Worm (Caenorhabditis elegans): ENCODE data around the gene lact-9.
A peak's percentile ranks its signal among the peaks of the same experiment; 100 is the strongest.

The lact-9 gene

DNA sequence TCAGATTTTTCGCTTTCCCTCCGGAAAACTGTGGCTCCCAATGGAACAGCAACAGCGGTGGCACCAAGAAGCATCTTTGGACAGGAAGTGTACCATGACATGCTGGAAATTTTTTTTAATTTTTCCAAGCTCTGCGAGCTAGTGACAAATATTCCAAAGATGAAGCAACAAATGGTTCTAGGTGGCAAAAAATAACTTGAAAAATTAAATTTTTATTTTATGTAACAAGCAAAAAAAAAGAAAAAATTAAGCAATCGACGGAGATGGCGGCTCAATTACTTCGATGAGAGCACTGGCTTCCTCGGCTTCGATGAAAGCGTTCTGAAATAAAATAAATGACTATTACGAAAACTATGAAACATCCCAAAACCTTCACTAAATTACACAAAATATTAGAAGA is at the start of gene lact-9:
lact-9 (minus strand) TSS at position 101 of the 400 bp plus-strand sequence.
- TF ChIP-seq B0035.1 (tag; optimal IDR thresholded peaks at IDR 0.05) (no peak), efl-1 (GFP tag; optimal IDR thresholded peaks at IDR 0.05) (no peak), tbp1 (GFP tag; optimal IDR thresholded peaks at IDR 0.05) (no peak), T26A5.8 (tag; optimal IDR thresholded peaks at IDR 0.05) (no peak), ztf-3 (GFP tag; optimal IDR thresholded peaks at IDR 0.05) (no peak), egl-44 (GFP tag; IDR thresholded peaks at IDR 0.05) (no peak), let-607 (tag; optimal IDR thresholded peaks at IDR 0.05) (no peak), Y95B8A.8 (GFP tag; IDR thresholded peaks at IDR 0.05) (no peak), gei-17 (GFP tag; optimal IDR thresholded peaks at IDR 0.05) (no peak)

DNA sequence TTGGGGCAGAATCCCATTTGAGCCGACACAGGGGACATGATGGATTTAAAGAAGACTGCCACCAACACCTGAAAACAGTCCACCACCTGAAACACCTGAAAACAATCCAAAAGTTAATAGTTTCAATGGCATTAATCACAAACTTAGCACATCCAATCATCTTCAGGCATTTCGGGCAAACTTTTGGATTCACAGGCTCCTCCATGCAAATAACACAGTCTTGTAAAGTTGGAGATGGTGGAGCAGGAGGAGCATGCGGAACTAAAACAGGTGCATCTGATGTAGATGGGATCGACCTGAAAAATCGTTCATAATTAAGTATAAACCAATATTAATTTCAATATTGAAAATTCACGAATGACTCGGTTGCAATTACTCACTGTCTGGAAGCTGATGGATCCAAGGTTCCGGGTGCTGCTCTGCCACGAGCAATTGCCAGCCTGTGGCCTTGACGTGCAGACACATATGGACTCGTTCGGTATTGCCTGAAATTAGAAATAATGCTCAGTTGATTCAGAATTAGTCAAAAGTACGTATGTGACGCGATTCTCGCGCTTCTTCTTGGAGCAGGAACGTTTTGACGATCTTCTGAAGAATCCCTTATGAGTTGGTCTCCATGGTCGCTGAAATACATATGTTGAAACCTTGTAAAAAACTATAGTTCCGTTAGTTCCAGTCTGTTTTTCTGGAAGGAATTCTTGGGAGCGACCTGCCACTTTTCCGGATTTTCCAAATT is 49.1 kb upstream of the lact-9 start:
- TF ChIP-seq nhr-90 (tag; optimal IDR thresholded peaks at IDR 0.05) = no peak
- TF ChIP-seq F52B5.7 (tag; optimal IDR thresholded peaks at IDR 0.05) = no peak
- TF ChIP-seq ztf-6 (GFP tag; IDR thresholded peaks at IDR 0.05) = no peak
- no peak for TF ChIP-seq Y56A3A.18 (GFP tag; IDR thresholded peaks at IDR 0.05)

DNA sequence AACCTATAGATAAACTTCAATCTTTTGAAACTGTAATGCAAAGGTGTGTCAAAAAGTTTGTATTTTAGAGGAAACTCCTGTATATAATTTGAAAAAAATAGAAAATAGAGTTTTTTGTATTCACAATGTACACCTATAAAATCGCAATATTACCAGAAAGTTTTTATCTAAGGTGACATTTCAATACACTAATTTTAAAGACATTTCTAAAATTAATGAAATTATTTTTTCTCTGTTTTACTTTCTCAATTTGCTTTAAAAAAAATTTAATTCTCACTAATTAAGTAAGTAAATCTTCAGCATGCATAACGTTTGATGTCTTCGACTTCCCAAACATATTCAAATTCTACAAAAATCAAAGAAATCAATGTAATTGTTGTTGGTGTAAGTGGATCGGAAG is 42.1 kb upstream of the lact-9 start, which contains the start of gene rga-5:
rga-5 (plus strand) TSS at position 301 of the 400 bp plus-strand sequence.
- TF ChIP-seq hsf-1 (GFP tag; IDR thresholded peaks at IDR 0.05) (no peak), athp-1 (tag; optimal IDR thresholded peaks at IDR 0.05) (no peak), pbrm-1 (GFP tag; IDR thresholded peaks at IDR 0.05) (no peak)

DNA sequence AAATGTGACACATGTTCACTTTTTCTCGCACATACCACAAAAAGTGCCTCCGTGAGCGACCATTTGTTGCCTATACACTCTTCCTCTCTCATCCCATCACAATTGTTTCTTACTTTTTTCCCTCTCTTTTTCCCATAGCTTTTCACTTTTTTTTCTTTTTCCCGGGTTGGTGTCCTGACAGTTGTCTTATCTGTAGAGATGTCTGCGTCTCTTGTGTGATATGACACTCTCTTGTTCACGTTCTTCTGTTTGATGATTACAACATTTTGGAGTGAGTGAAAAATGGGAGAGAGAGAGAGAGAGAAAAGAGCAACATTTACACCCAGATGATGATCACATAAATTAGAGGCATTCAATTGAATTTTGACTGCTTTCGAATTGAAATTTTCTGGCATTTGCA is 40.9 kb upstream of the lact-9 start:
- TF ChIP-seq nhr-80 (tag; optimal IDR thresholded peaks at IDR 0.05) (peak; percentile 95), madf-6 (GFP tag; IDR thresholded peaks at IDR 0.05) (no peak), somi-1 (GFP tag; optimal IDR thresholded peaks at IDR 0.05) (peak; percentile 48), ZK185.1 (tag; optimal IDR thresholded peaks at IDR 0.05; ENCODE audit: poor library complexity, severe bottlenecking) (peak; percentile 7), tbp1 (GFP tag; optimal IDR thresholded peaks at IDR 0.05) (no peak), snpc-4 (GFP tag; optimal IDR thresholded peaks at IDR 0.05) (no peak), snpc-4 (tag; optimal IDR thresholded peaks at IDR 0.05) (peak in 1 of 4 experiments; percentile 10), F37B4.10 (GFP tag; IDR thresholded peaks at IDR 0.05) (no peak), F23B12.7 (tag; optimal IDR thresholded peaks at IDR 0.05; ENCODE audit: insufficient read depth) (peak; percentile 22)

DNA sequence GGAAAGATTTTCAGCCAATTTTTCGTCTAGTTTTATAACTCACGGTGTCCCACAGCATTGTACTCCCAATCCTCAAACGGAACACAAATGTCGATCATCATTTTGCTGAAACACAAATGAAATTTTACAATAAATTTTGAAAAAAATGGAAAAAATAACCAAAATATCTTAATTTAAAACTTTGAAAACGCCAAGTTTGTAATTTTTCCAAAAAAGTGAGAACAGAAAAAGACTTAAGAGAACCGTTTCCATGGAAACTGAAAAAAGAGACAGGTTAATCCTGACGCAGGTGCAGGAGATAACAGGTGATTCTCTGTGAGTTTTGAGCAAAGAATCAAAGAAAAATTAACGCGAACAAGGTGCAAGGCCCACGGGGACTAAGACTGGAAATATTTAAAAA is 35.4 kb upstream of the lact-9 start, which contains the start of gene Y45F10D.15:
Y45F10D.15 (minus strand) TSS at position 101 of the 400 bp plus-strand sequence.
- no peak for TF ChIP-seq sdz-38 (tag; optimal IDR thresholded peaks at IDR 0.05)
- no peak for TF ChIP-seq rec-8 (tag; optimal IDR thresholded peaks at IDR 0.05)
- no peak for TF ChIP-seq B0261.1 (tag; optimal IDR thresholded peaks at IDR 0.05)
- no peak for TF ChIP-seq dpl-1 (GFP tag; optimal IDR thresholded peaks at IDR 0.05)
- TF ChIP-seq bed-2 (GFP tag; IDR thresholded peaks at IDR 0.05) = no peak
- no peak for TF ChIP-seq hlh-12 (tag; optimal IDR thresholded peaks at IDR 0.05)
- TF ChIP-seq chd-7 (tag; optimal IDR thresholded peaks at IDR 0.05) = no peak
- TF ChIP-seq ztf-28 (GFP tag; IDR thresholded peaks at IDR 0.05) = no peak
- no peak for TF ChIP-seq Y79H2A.3 (GFP tag; conservative IDR thresholded peaks at IDR 0.05)
- no peak for TF ChIP-seq F37B4.10 (GFP tag; IDR thresholded peaks at IDR 0.05)
- no peak for TF ChIP-seq die-1 (tag; optimal IDR thresholded peaks at IDR 0.05)
- no peak for TF ChIP-seq F57C9.4 (tag; optimal IDR thresholded peaks at IDR 0.05)
- no peak for TF ChIP-seq egrh-3 (GFP tag; IDR thresholded peaks at IDR 0.05)
- TF ChIP-seq K12H6.12 (tag; optimal IDR thresholded peaks at IDR 0.05) = no peak
- TF ChIP-seq aptf-3 (GFP tag; IDR thresholded peaks at IDR 0.05) = no peak
- no peak for TF ChIP-seq ets-4 (GFP tag; optimal IDR thresholded peaks at IDR 0.05)
- no peak for TF ChIP-seq lin-35 (GFP tag; optimal IDR thresholded peaks at IDR 0.05)
- TF ChIP-seq dox-1 (GFP tag; IDR thresholded peaks at IDR 0.05) = no peak
